Fruit fly (Drosophila melanogaster) whole organism, prepupa: Measurements from ENCODE around the gene CG32486.
A peak's percentile ranks its signal among the peaks of the same experiment; 100 is the strongest.

Experiments
- CG10631 ChIP-seq: fragments of 200-800 bp; sonication (Bioruptor generic); optimal IDR thresholded peaks from 2 replicates; lab custom pipeline; 2016; ENCODE audit warnings: missing biosample characterization, missing genetic modification characterization
- CG10669 ChIP-seq: fragments of 200-800 bp; sonication (Bioruptor generic); optimal IDR thresholded peaks from 3 replicates; lab custom pipeline; 2018; ENCODE audit warnings: missing biosample characterization, mild to moderate bottlenecking, missing genetic modification characterization, moderate library complexity
- CG11294 ChIP-seq: fragments of 200-800 bp; sonication (Bioruptor generic); IDR thresholded peaks from 2 replicates; pipeline ENCODE4 v1.3.6; 2022; ENCODE audit warnings: missing biosample characterization, missing genetic modification characterization
- CG15336 ChIP-seq: fragments of 200-800 bp; sonication (Bioruptor generic); IDR thresholded peaks from 2 replicates; pipeline ENCODE4 v1.3.6; 2022; ENCODE audit warnings: missing biosample characterization, missing genetic modification characterization
- CG1621 ChIP-seq: fragments of 200-800 bp; sonication (Bioruptor generic); optimal IDR thresholded peaks from 3 replicates; lab custom pipeline; 2018; ENCODE audit warnings: missing biosample characterization, mild to moderate bottlenecking, missing genetic modification characterization
- CG16779 ChIP-seq: fragments of 200-800 bp; sonication (Bioruptor generic); optimal IDR thresholded peaks from 3 replicates; lab custom pipeline; 2017; ENCODE audit warnings: missing biosample characterization, mild to moderate bottlenecking, missing genetic modification characterization
- CG3032 ChIP-seq: fragments of 200-800 bp; optimal IDR thresholded peaks from 2 replicates; lab custom pipeline; 2019; ENCODE audit warnings: missing biosample characterization, mild to moderate bottlenecking, missing genetic modification characterization, moderate library complexity
- CG31627 ChIP-seq: fragments of 200-800 bp; sonication (Bioruptor generic); optimal IDR thresholded peaks from 3 replicates; lab custom pipeline; 2016; ENCODE audit warnings: missing biosample characterization, missing genetic modification characterization
- CG32006 ChIP-seq: fragments of 200-800 bp; sonication (Bioruptor generic); optimal IDR thresholded peaks from 3 replicates; lab custom pipeline; 2017; ENCODE audit warnings: missing biosample characterization, mild to moderate bottlenecking, missing genetic modification characterization
- CG34406 ChIP-seq: fragments of 200-800 bp; sonication (Bioruptor generic); optimal IDR thresholded peaks from 3 replicates; lab custom pipeline; 2016; ENCODE audit warnings: missing biosample characterization, missing genetic modification characterization
- CG3919 ChIP-seq: fragments of 200-800 bp; sonication (Bioruptor generic); optimal IDR thresholded peaks from 3 replicates; lab custom pipeline; 2016; ENCODE audit warnings: missing biosample characterization, missing genetic modification characterization
- CG4318 ChIP-seq: fragments of 200-800 bp; sonication (Bioruptor generic); optimal IDR thresholded peaks from 3 replicates; lab custom pipeline; 2017; ENCODE audit warnings: missing biosample characterization, mild to moderate bottlenecking, missing genetic modification characterization
- CG6163 ChIP-seq: fragments of 200-800 bp; sonication (Bioruptor generic); IDR thresholded peaks from 3 replicates; pipeline ENCODE4 v1.3.6; 2022; ENCODE audit warnings: missing biosample characterization, missing genetic modification characterization
- CG6276 ChIP-seq: fragments of 200-800 bp; sonication (Bioruptor generic); optimal IDR thresholded peaks from 2 replicates; lab custom pipeline; 2017; ENCODE audit warnings: missing biosample characterization, mild to moderate bottlenecking, missing genetic modification characterization
- CG6792 ChIP-seq: fragments of 200-800 bp; sonication (Bioruptor generic); optimal IDR thresholded peaks from 3 replicates; lab custom pipeline; 2016; ENCODE audit warnings: missing biosample characterization, missing genetic modification characterization
- CG6808 ChIP-seq: fragments of 200-800 bp; sonication (Bioruptor generic); optimal IDR thresholded peaks from 3 replicates; lab custom pipeline; 2017; ENCODE audit warnings: missing biosample characterization, missing genetic modification characterization, mild to moderate bottlenecking, moderate library complexity, missing genetic modification reagents
- CG7368 ChIP-seq: fragments of 200-800 bp; sonication (Bioruptor generic); optimal IDR thresholded peaks from 3 replicates; lab custom pipeline; 2016; ENCODE audit warnings: missing biosample characterization, missing genetic modification characterization
- CG8632 ChIP-seq: fragments of 200-800 bp; sonication (Bioruptor generic); optimal IDR thresholded peaks from 3 replicates; lab custom pipeline; 2016; ENCODE audit warnings: missing biosample characterization, missing genetic modification characterization
- CG9139 ChIP-seq: fragments of 200-800 bp; sonication (Bioruptor generic); optimal IDR thresholded peaks from 3 replicates; lab custom pipeline; 2017; ENCODE audit warnings: missing biosample characterization, mild to moderate bottlenecking, missing genetic modification characterization
- Eip75B ChIP-seq: fragments of 200-800 bp; sonication (Bioruptor generic); optimal IDR thresholded peaks from 3 replicates; lab custom pipeline; 2016; ENCODE audit warnings: missing biosample characterization, missing genetic modification characterization
- Eip93F ChIP-seq: fragments of 200-800 bp; sonication (Bioruptor generic); optimal IDR thresholded peaks from 2 replicates; lab custom pipeline; 2016; ENCODE audit warnings: missing biosample characterization, mild to moderate bottlenecking, missing genetic modification characterization
- Ets21C ChIP-seq: fragments of 200-800 bp; sonication (Bioruptor generic); optimal IDR thresholded peaks from 3 replicates; lab custom pipeline; 2016; ENCODE audit warnings: missing biosample characterization, missing genetic modification characterization
- Ets96B ChIP-seq: fragments of 200-800 bp; optimal IDR thresholded peaks from 2 replicates; lab custom pipeline; 2019; ENCODE audit warnings: missing biosample characterization, mild to moderate bottlenecking, missing genetic modification characterization, moderate library complexity
- Hr38 ChIP-seq: sonication (Bioruptor generic); optimal IDR thresholded peaks from 2 replicates; lab custom pipeline; 2016; ENCODE audit warnings: missing biosample characterization, missing genetic modification characterization
- Hr39 ChIP-seq: fragments of 200-800 bp; sonication (Bioruptor generic); optimal IDR thresholded peaks from 2 replicates; lab custom pipeline; 2016; ENCODE audit warnings: missing biosample characterization, missing genetic modification characterization
- Lpt ChIP-seq: fragments of 200-800 bp; sonication (Bioruptor generic); optimal IDR thresholded peaks from 3 replicates; lab custom pipeline; 2016; ENCODE audit warnings: missing biosample characterization, missing genetic modification characterization
- Met ChIP-seq: fragments of 200-800 bp; sonication (Bioruptor generic); optimal IDR thresholded peaks from 3 replicates; lab custom pipeline; 2016; ENCODE audit warnings: missing biosample characterization, missing genetic modification characterization
- Smox ChIP-seq: fragments of 200-800 bp; sonication (Bioruptor generic); optimal IDR thresholded peaks from 3 replicates; lab custom pipeline; 2016; ENCODE audit warnings: missing biosample characterization, missing genetic modification characterization
- Sox102F ChIP-seq: fragments of 200-800 bp; sonication (Bioruptor generic); optimal IDR thresholded peaks from 2 replicates; lab custom pipeline; 2016; ENCODE audit warnings: missing biosample characterization, mild to moderate bottlenecking, missing genetic modification characterization
- Sox14 ChIP-seq: fragments of 200-800 bp; sonication (Bioruptor generic); optimal IDR thresholded peaks from 3 replicates; lab custom pipeline; 2016; ENCODE audit warnings: missing biosample characterization, missing genetic modification characterization
- achi ChIP-seq: fragments of 200-800 bp; sonication (Bioruptor generic); optimal IDR thresholded peaks from 3 replicates; lab custom pipeline; 2016; ENCODE audit warnings: missing biosample characterization, missing genetic modification characterization
- acj6 ChIP-seq: fragments of 200-800 bp; sonication (Bioruptor generic); optimal IDR thresholded peaks from 3 replicates; lab custom pipeline; 2016; ENCODE audit warnings: missing biosample characterization, missing genetic modification characterization
- cyc ChIP-seq: fragments of 200-800 bp; sonication (Bioruptor generic); optimal IDR thresholded peaks from 3 replicates; lab custom pipeline; 2016; ENCODE audit warnings: missing biosample characterization, missing genetic modification characterization
- dac ChIP-seq: fragments of 200-800 bp; sonication (Bioruptor generic); optimal IDR thresholded peaks from 2 replicates; lab custom pipeline; 2017; ENCODE audit warnings: missing biosample characterization, mild to moderate bottlenecking, missing genetic modification characterization
- dsx ChIP-seq: fragments of 200-800 bp; optimal IDR thresholded peaks from 3 replicates; lab custom pipeline; 2019; ENCODE audit warnings: missing biosample characterization, mild to moderate bottlenecking, missing genetic modification characterization, moderate library complexity; ENCODE audit not compliant: poor library complexity, severe bottlenecking
- eg ChIP-seq: fragments of 200-800 bp; sonication (Bioruptor generic); IDR thresholded peaks from 3 replicates; pipeline ENCODE4 v1.3.6; 2022; ENCODE audit warnings: missing biosample characterization, missing genetic modification characterization
- esn ChIP-seq: fragments of 200-800 bp; sonication (Bioruptor generic); optimal IDR thresholded peaks from 2 replicates; lab custom pipeline; 2016; ENCODE audit warnings: missing biosample characterization, mild to moderate bottlenecking, missing genetic modification characterization, moderate library complexity
- fd59A ChIP-seq: fragments of 200-800 bp; sonication (Bioruptor generic); optimal IDR thresholded peaks from 2 replicates; lab custom pipeline; 2017; ENCODE audit warnings: missing biosample characterization, mild to moderate bottlenecking, missing genetic modification characterization, missing genetic modification reagents
- fd85E ChIP-seq: fragments of 200-800 bp; sonication (Bioruptor generic); optimal IDR thresholded peaks from 3 replicates; lab custom pipeline; 2016; ENCODE audit warnings: missing biosample characterization, missing genetic modification characterization
- lz ChIP-seq: fragments of 200-800 bp; sonication (Bioruptor generic); optimal IDR thresholded peaks from 3 replicates; lab custom pipeline; 2016; ENCODE audit warnings: missing biosample characterization, missing genetic modification characterization
- net ChIP-seq: fragments of 200-800 bp; sonication (Bioruptor generic); optimal IDR thresholded peaks from 3 replicates; lab custom pipeline; 2016; ENCODE audit warnings: missing biosample characterization, missing genetic modification characterization
- pdm3 ChIP-seq: fragments of 200-800 bp; sonication (Bioruptor generic); optimal IDR thresholded peaks from 3 replicates; lab custom pipeline; 2016; ENCODE audit warnings: missing biosample characterization, missing genetic modification characterization
- salr ChIP-seq, 2 experiments: fragments of 200-800 bp; sonication (Bioruptor generic); optimal IDR thresholded peaks; 3 replicates each; lab custom pipeline; 2016 to 2018; ENCODE audit warnings: missing biosample characterization in 2 of 2, missing genetic modification characterization in 2 of 2, mild to moderate bottlenecking in 1 of 2
- svp ChIP-seq: fragments of 200-800 bp; sonication (Bioruptor generic); peaks from one replicate; lab custom pipeline; 2016; ENCODE audit warnings: missing biosample characterization, missing genetic modification characterization
- topi ChIP-seq: fragments of 200-800 bp; sonication (Bioruptor generic); optimal IDR thresholded peaks from 3 replicates; lab custom pipeline; 2016; ENCODE audit warnings: missing biosample characterization, missing genetic modification characterization
- vri ChIP-seq: fragments of 200-800 bp; sonication (Bioruptor generic); optimal IDR thresholded peaks from 3 replicates; lab custom pipeline; 2016; ENCODE audit warnings: missing biosample characterization, mild to moderate bottlenecking, missing genetic modification characterization

The CG32486 gene

DNA sequence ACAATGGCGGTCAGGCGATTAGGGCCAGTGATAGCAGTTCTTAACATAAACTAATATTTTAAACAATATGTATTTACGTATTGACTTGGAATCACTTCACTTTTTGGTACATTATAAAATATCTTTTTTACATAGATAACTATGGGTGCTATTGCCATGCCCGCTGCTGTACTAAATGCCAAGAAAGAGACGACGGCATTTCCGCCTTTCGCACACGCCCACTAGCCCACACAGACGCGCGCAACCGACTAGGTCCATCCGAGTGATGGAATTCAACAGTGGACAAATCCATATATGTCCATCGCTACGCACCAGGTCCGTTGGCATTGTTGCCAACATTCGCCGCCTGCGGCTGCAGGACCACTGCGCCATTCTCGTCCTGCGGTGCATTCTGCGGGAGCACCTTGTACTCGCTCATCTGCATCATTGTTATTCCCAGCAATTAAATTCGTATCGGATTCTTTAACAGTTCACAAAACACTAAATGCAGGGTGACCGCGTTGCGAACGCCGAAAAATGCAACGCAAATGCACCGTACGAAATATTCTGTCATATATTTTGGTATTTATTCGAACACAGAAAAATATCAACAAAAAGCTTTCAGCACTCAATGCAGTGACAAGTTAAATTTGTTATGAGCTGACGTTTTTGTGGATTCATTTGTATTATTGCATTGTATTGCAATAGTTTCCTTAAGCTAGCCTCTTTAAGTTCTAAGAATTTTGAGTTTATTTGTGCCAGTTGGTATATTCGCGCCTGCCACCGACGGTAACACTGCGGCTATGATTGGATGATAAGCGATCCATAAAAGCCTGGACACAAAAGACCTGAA is 24.1 kb downstream of the CG32486 start, which contains the start of the genes scramb2 and Sk2 (continued):
- TF ChIP-seq Sox14 = peak; percentile 94
- TF ChIP-seq svp (GFP tag; lab: Kevin White, UChicago) = peak; percentile 97
- peak; percentile 94 for TF ChIP-seq Met (GFP tag; lab: Kevin White, UChicago)
- TF ChIP-seq Hr38 (GFP tag; lab: Kevin White, UChicago) = peak; percentile 51
- TF ChIP-seq dac (GFP tag; lab: Kevin White, UChicago) = peak; percentile 92
- peak; percentile 94 for TF ChIP-seq lz (GFP tag; lab: Kevin White, UChicago)
- TF ChIP-seq Lpt = peak; percentile 94
- TF ChIP-seq acj6 (GFP tag; lab: Kevin White, UChicago) = peak; percentile 96
- peak; percentile 94 for TF ChIP-seq cyc
- TF ChIP-seq Smox (GFP tag; lab: Kevin White, UChicago) = peak; percentile 94
- TF ChIP-seq esn (GFP tag; lab: Kevin White, UChicago) = peak; percentile 95
- TF ChIP-seq Ets21C (GFP tag; lab: Kevin White, UChicago) = peak; percentile 86
- peak; percentile 97 for TF ChIP-seq CG32006
- peak; percentile 98 for TF ChIP-seq CG6163 (GFP tag; lab: Robert Waterston, UW)
- TF ChIP-seq CG6808 (GFP tag; lab: Kevin White, UChicago) = peak; percentile 96
- peak; percentile 96 for TF ChIP-seq achi (GFP tag; lab: Kevin White, UChicago)
- peak; percentile 94 for TF ChIP-seq CG6792 (GFP tag; lab: Kevin White, UChicago)
- peak; percentile 95 for TF ChIP-seq CG10669 (GFP tag; lab: Kevin White, UChicago)
- TF ChIP-seq Eip75B = peak; percentile 94
- TF ChIP-seq CG8632 (GFP tag; lab: Kevin White, UChicago) = peak; percentile 94
- TF ChIP-seq CG34406 = peak; percentile 96
- TF ChIP-seq vri (GFP tag; lab: Kevin White, UChicago) = peak; percentile 91
- TF ChIP-seq CG1621 (tag; lab: Kevin White, UChicago) = peak; percentile 95
- peak; percentile 97 for TF ChIP-seq pdm3 (GFP tag; lab: Kevin White, UChicago)
- TF ChIP-seq CG9139 (GFP tag; lab: Kevin White, UChicago) = peak; percentile 96
- TF ChIP-seq, all 60 proteins: peak for 60

DNA sequence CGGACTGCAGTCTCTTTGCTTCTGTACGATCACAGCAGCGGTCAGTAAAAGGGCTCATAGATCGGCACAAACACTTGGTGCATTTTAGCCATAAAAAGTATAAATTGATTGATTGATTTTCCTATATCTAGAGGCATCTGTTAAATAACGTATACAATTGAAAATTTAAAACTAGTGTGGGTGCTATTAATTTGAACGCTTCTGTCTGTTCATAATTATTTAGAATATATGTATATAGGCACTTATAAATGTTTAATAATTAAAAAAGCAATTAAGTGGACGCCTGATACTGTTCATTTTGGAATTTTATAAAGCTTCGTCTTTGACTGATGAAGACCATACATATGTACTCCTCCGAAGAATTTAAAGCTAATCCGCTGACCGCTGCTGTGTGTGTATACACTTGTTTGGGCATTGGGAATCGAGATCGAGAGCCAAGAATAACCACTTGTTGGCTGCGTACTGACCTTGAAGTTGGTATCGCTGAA is 25.3 kb downstream of the CG32486 start:
- TF ChIP-seq CG8632 (GFP tag; lab: Kevin White, UChicago) (peak; percentile 93), fd85E (GFP tag; lab: Kevin White, UChicago) (peak; percentile 61), Hr38 (GFP tag; lab: Kevin White, UChicago) (no peak), CG6163 (GFP tag; lab: Robert Waterston, UW) (peak; percentile 84), CG34406 (peak; percentile 94), dac (GFP tag; lab: Kevin White, UChicago) (no peak), Ets96B (tag; lab: Kevin White, UChicago) (peak; percentile 93), topi (GFP tag; lab: Kevin White, UChicago) (peak; percentile 85), lz (GFP tag; lab: Kevin White, UChicago) (peak; percentile 83), CG10631 (GFP tag; lab: Kevin White, UChicago) (peak; percentile 89), vri (GFP tag; lab: Kevin White, UChicago) (peak; percentile 87), salr (GFP tag; optimal IDR thresholded peaks at IDR 0.05; lab: Kevin White, UChicago) (peak; percentile 62 to 85), CG4318 (GFP tag; lab: Kevin White, UChicago) (peak; percentile 54), CG7368 (peak; percentile 87), Hr39 (GFP tag; lab: Kevin White, UChicago) (peak; percentile 81), CG15336 (GFP tag; lab: Robert Waterston, UW) (peak; percentile 65), CG3032 (peak; percentile 90), CG31627 (peak; percentile 83), Sox102F (GFP tag; lab: Kevin White, UChicago) (peak; percentile 86), CG6276 (GFP tag; lab: Kevin White, UChicago) (peak; percentile 41), CG11294 (GFP tag; lab: Robert Waterston, UW) (no peak; the same call in 1 of the 2 replicates), CG3919 (GFP tag; lab: Kevin White, UChicago) (peak; percentile 85), Ets21C (GFP tag; lab: Kevin White, UChicago) (peak; percentile 52), Met (GFP tag; lab: Kevin White, UChicago) (peak; percentile 85), CG6808 (GFP tag; lab: Kevin White, UChicago) (peak; percentile 93), fd59A (peak; percentile 89), dsx (peak; percentile 86), eg (peak; percentile 49; the same call in 1 of the 3 replicates), net (peak; percentile 86), CG16779 (tag; lab: Kevin White, UChicago) (peak; percentile 77), achi (GFP tag; lab: Kevin White, UChicago) (peak; percentile 89), Eip93F (GFP tag; lab: Kevin White, UChicago) (peak; percentile 61), Sox14 (peak; percentile 84)
